Worm (Caenorhabditis elegans): ENCODE data around the gene sdz-5.

- TF ChIP-seq nhr-12 (tag; optimal IDR thresholded peaks at IDR 0.05) (no peak), nhr-237 (tag; optimal IDR thresholded peaks at IDR 0.05) (no peak), mdl-1 (tag; optimal IDR thresholded peaks at IDR 0.05) (no peak), lin-39 (tag; optimal IDR thresholded peaks at IDR 0.05) (no peak), tbx-2 (tag; optimal IDR thresholded peaks at IDR 0.05) (no peak), ceh-16 (tag; optimal IDR thresholded peaks at IDR 0.05) (no peak), ama-1 (optimal IDR thresholded peaks at IDR 0.05) (no peak), eor-1 (tag; optimal IDR thresholded peaks at IDR 0.05) (no peak), nfya-1 (tag; optimal IDR thresholded peaks at IDR 0.05; ENCODE audit: insufficient read depth) (no peak), hmg-11 (tag; optimal IDR thresholded peaks at IDR 0.05) (no peak), unc-62 (GFP tag; optimal IDR thresholded peaks at IDR 0.05) (no peak)
These were observed 44.9 kb upstream of the sdz-5 start for ce11 chrII:2963619-2964018.
